Worm (Caenorhabditis elegans) whole organism, young adult: Measurements from ENCODE around the gene C17H12.3.

Source experiments
- B0035.1 ChIP-seq: sonication (generic microtip); optimal IDR thresholded peaks from 2 replicates; lab custom pipeline; 2016; ENCODE audit warnings: missing genetic modification characterization, mild to moderate bottlenecking, missing compliant biosample characterization, missing genotype, missing genetic modification reagents
- B0261.1 ChIP-seq: sonication (generic microtip); optimal IDR thresholded peaks from 2 replicates; lab custom pipeline; 2016; ENCODE audit warnings: mild to moderate bottlenecking, missing genetic modification characterization, moderate library complexity, missing compliant biosample characterization
- C17E4.6 ChIP-seq: fragments of 200-800 bp; sonication (Bioruptor generic); IDR thresholded peaks from 2 replicates; pipeline ENCODE4 v1.3.6; 2022; ENCODE audit warnings: missing genetic modification reagents, missing genetic modification characterization, missing compliant biosample characterization
- F22D6.2 ChIP-seq: sonication (generic microtip); optimal IDR thresholded peaks from 2 replicates; lab custom pipeline; 2016; ENCODE audit warnings: mild to moderate bottlenecking, missing genetic modification characterization, missing compliant biosample characterization
- F33H1.4 ChIP-seq: fragments of 200-800 bp; sonication (Bioruptor generic); IDR thresholded peaks from 2 replicates; pipeline ENCODE4 v1.3.6; 2022; ENCODE audit warnings: missing genetic modification reagents, missing genetic modification characterization, missing compliant biosample characterization
- F37B4.10 ChIP-seq: fragments of 200-800 bp; sonication (Bioruptor generic); IDR thresholded peaks from 2 replicates; pipeline ENCODE4 v1.3.6; 2022; ENCODE audit warnings: missing genetic modification characterization, missing compliant biosample characterization
- F49E8.2 ChIP-seq: sonication (generic microtip); optimal IDR thresholded peaks from 3 replicates; lab custom pipeline; 2017; ENCODE audit warnings: missing genetic modification characterization, mild to moderate bottlenecking, missing compliant biosample characterization, antibody characterized with exemption, moderate library complexity; ENCODE audit not compliant: insufficient read depth
- Y56A3A.18 ChIP-seq: fragments of 200-800 bp; sonication (Bioruptor generic); IDR thresholded peaks from 2 replicates; pipeline ENCODE4 v1.3.6; 2022; ENCODE audit warnings: missing genetic modification reagents, missing genetic modification characterization, missing compliant biosample characterization
- ama-1 ChIP-seq, 3 experiments: fragments of 150-350 bp in 1 of 3; sonication (generic microtip) in 2 of 3; optimal IDR thresholded peaks; 2 replicates each; lab custom pipeline; 2014 to 2018; ENCODE audit warnings: missing biosample characterization in 2 of 3, missing genetic modification characterization in 2 of 3, missing genetic modification reagents in 2 of 3
- atf-7 ChIP-seq: sonication (generic microtip); optimal IDR thresholded peaks from 2 replicates; lab custom pipeline; 2017; ENCODE audit warnings: mild to moderate bottlenecking, missing genetic modification characterization, missing compliant biosample characterization
- athp-1 ChIP-seq: sonication (generic microtip); optimal IDR thresholded peaks from 2 replicates; lab custom pipeline; 2017; ENCODE audit warnings: mild to moderate bottlenecking, missing genetic modification characterization, missing compliant biosample characterization
- attf-6 ChIP-seq: fragments of 200-800 bp; sonication (Bioruptor generic); IDR thresholded peaks from 2 replicates; pipeline ENCODE4 v1.3.6; 2022; ENCODE audit warnings: missing genetic modification reagents, missing genetic modification characterization, missing compliant biosample characterization
- bed-2 ChIP-seq: fragments of 200-800 bp; sonication (Bioruptor generic); IDR thresholded peaks from 2 replicates; pipeline ENCODE4 v1.3.6; 2022; ENCODE audit warnings: missing genetic modification reagents, missing genetic modification characterization, missing compliant biosample characterization
- cebp-2 ChIP-seq: fragments of 200-800 bp; sonication (Bioruptor generic); IDR thresholded peaks from 2 replicates; pipeline ENCODE4 v1.3.6; 2022; ENCODE audit warnings: missing genetic modification characterization, missing compliant biosample characterization
- ceh-79 ChIP-seq: sonication (generic microtip); optimal IDR thresholded peaks from 2 replicates; lab custom pipeline; 2017; ENCODE audit warnings: mild to moderate bottlenecking, missing genetic modification characterization, missing compliant biosample characterization
- ceh-91 ChIP-seq: fragments of 200-800 bp; sonication (Bioruptor generic); IDR thresholded peaks from 2 replicates; pipeline ENCODE4 v1.3.6; 2022; ENCODE audit warnings: missing genetic modification reagents, missing genetic modification characterization, missing compliant biosample characterization
- die-1 ChIP-seq: sonication (generic microtip); optimal IDR thresholded peaks from 2 replicates; lab custom pipeline; 2016; ENCODE audit warnings: missing genotype, mild to moderate bottlenecking, missing genetic modification characterization, missing compliant biosample characterization
- ets-4 ChIP-seq: fragments of 200-800 bp; sonication (Bioruptor generic); optimal IDR thresholded peaks from 2 replicates; lab custom pipeline; 2018; ENCODE audit warnings: mild to moderate bottlenecking, missing genetic modification characterization, missing compliant biosample characterization
- fkh-3 ChIP-seq: sonication (generic microtip); optimal IDR thresholded peaks from 2 replicates; lab custom pipeline; 2016; ENCODE audit warnings: mild to moderate bottlenecking, missing genetic modification characterization, missing compliant biosample characterization
- gei-17 ChIP-seq: fragments of 200-800 bp; sonication (Bioruptor generic); optimal IDR thresholded peaks from 2 replicates; lab custom pipeline; 2018; ENCODE audit warnings: mild to moderate bottlenecking, missing genetic modification characterization, missing compliant biosample characterization
- hlh-26 ChIP-seq: fragments of 200-800 bp; sonication (Bioruptor generic); conservative IDR thresholded peaks from 2 replicates; pipeline ENCODE4 v1.3.6; 2022; ENCODE audit warnings: missing genetic modification reagents, missing genetic modification characterization, missing compliant biosample characterization
- hmg-20 ChIP-seq: fragments of 200-800 bp; sonication (Bioruptor generic); IDR thresholded peaks from 2 replicates; pipeline ENCODE4 v1.3.6; 2022; ENCODE audit warnings: missing genetic modification reagents, missing genetic modification characterization, missing compliant biosample characterization
- lin-54 ChIP-seq: fragments of 200-800 bp; sonication (Bioruptor generic); optimal IDR thresholded peaks from 2 replicates; lab custom pipeline; 2018; ENCODE audit warnings: mild to moderate bottlenecking, missing genetic modification characterization, missing compliant biosample characterization
- madf-10 ChIP-seq: sonication (generic microtip); optimal IDR thresholded peaks from 2 replicates; lab custom pipeline; 2016; ENCODE audit warnings: mild to moderate bottlenecking, missing genetic modification characterization, missing compliant biosample characterization
- madf-3 ChIP-seq: fragments of 200-800 bp; sonication (Bioruptor generic); IDR thresholded peaks from 2 replicates; pipeline ENCODE4 v1.3.6; 2022; ENCODE audit warnings: missing genetic modification reagents, missing genetic modification characterization, missing compliant biosample characterization
- madf-8 ChIP-seq: fragments of 200-800 bp; sonication (Bioruptor generic); conservative IDR thresholded peaks from 2 replicates; pipeline ENCODE4 v1.3.6; 2022; ENCODE audit warnings: missing genetic modification reagents, missing genetic modification characterization, missing compliant biosample characterization
- nfya-1 ChIP-seq: sonication (generic microtip); optimal IDR thresholded peaks from 2 replicates; lab custom pipeline; 2017; ENCODE audit warnings: antibody characterized with exemption, missing compliant biosample characterization, missing genetic modification characterization, borderline replicate concordance; ENCODE audit not compliant: insufficient read depth
- nfya-2 ChIP-seq: fragments of 200-800 bp; sonication (Bioruptor generic); IDR thresholded peaks from 2 replicates; pipeline ENCODE4 v1.3.6; 2022; ENCODE audit warnings: missing genetic modification reagents, missing genetic modification characterization, missing compliant biosample characterization
- nfyb-1 ChIP-seq: fragments of 200-800 bp; sonication (Bioruptor generic); IDR thresholded peaks from 2 replicates; pipeline ENCODE4 v1.3.6; 2022; ENCODE audit warnings: missing genetic modification reagents, missing genetic modification characterization, missing compliant biosample characterization
- nhr-179 ChIP-seq: sonication (generic microtip); optimal IDR thresholded peaks from 2 replicates; lab custom pipeline; 2016; ENCODE audit warnings: mild to moderate bottlenecking, missing genetic modification characterization, missing compliant biosample characterization
- pha-4 ChIP-seq: fragments of 150-350 bp; sonication (generic microtip); optimal IDR thresholded peaks from 2 replicates; lab custom pipeline; 2014; ENCODE audit warnings: missing biosample characterization, missing genetic modification reagents, missing genetic modification characterization
- rcor-1 ChIP-seq: fragments of 200-800 bp; sonication (Bioruptor generic); IDR thresholded peaks from 2 replicates; pipeline ENCODE4 v1.3.6; 2022; ENCODE audit warnings: missing genetic modification reagents, missing genetic modification characterization, missing compliant biosample characterization
- repo-1 ChIP-seq: sonication (generic microtip); optimal IDR thresholded peaks from 2 replicates; lab custom pipeline; 2017; ENCODE audit warnings: mild to moderate bottlenecking, missing genetic modification characterization, missing compliant biosample characterization
- rpc-1 ChIP-seq, 2 experiments: fragments of 150-350 bp in 1 of 2; sonication (generic microtip) in 1 of 2; optimal IDR thresholded peaks; 2 replicates each; lab custom pipeline; 2014 to 2018; ENCODE audit warnings: missing biosample characterization in 1 of 2, missing genetic modification characterization in 1 of 2, missing genetic modification reagents in 1 of 2, missing genotype in 1 of 2
- sdz-38 ChIP-seq: sonication (generic microtip); optimal IDR thresholded peaks from 2 replicates; lab custom pipeline; 2016; ENCODE audit warnings: missing genotype, missing genetic modification characterization, missing compliant biosample characterization
- sea-2 ChIP-seq: fragments of 200-800 bp; sonication (Bioruptor generic); IDR thresholded peaks from 2 replicates; pipeline ENCODE4 v1.3.6; 2022; ENCODE audit warnings: missing genetic modification characterization, missing compliant biosample characterization
- snpc-4 ChIP-seq, 5 experiments: fragments of 150-350 bp in 1 of 5; sonication (generic microtip) in 4 of 5; optimal IDR thresholded peaks; 2 replicates each; lab custom pipeline; 2014 to 2018; ENCODE audit warnings: missing genetic modification characterization in 5 of 5, missing biosample characterization in 3 of 5, antibody characterized with exemption in 2 of 5, mild to moderate bottlenecking in 2 of 5, missing compliant biosample characterization in 2 of 5, missing genotype in 2 of 5, moderate library complexity in 2 of 5, missing genetic modification reagents in 1 of 5
- tbp1 ChIP-seq: fragments of 200-800 bp; sonication (Bioruptor generic); optimal IDR thresholded peaks from 2 replicates; lab custom pipeline; 2018; ENCODE audit warnings: mild to moderate bottlenecking, missing genetic modification characterization, missing compliant biosample characterization
- zfh-2 ChIP-seq: fragments of 200-800 bp; sonication (Bioruptor generic); conservative IDR thresholded peaks from 2 replicates; pipeline ENCODE4 v1.3.6; 2022; ENCODE audit warnings: missing genetic modification reagents, missing genetic modification characterization, missing compliant biosample characterization
- ztf-22 ChIP-seq: fragments of 200-800 bp; sonication (Bioruptor generic); optimal IDR thresholded peaks from 2 replicates; lab custom pipeline; 2018; ENCODE audit warnings: mild to moderate bottlenecking, missing genetic modification characterization, moderate library complexity, missing compliant biosample characterization
- ztf-26 ChIP-seq: sonication (generic microtip); optimal IDR thresholded peaks from 2 replicates; lab custom pipeline; 2017; ENCODE audit warnings: missing genetic modification characterization, missing compliant biosample characterization
- ztf-3 ChIP-seq: fragments of 200-800 bp; sonication (Bioruptor generic); optimal IDR thresholded peaks from 2 replicates; lab custom pipeline; 2018; ENCODE audit warnings: mild to moderate bottlenecking, missing genetic modification characterization, missing compliant biosample characterization
- ztf-6 ChIP-seq: fragments of 200-800 bp; sonication (Bioruptor generic); IDR thresholded peaks from 2 replicates; pipeline ENCODE4 v1.3.6; 2022; ENCODE audit warnings: missing genetic modification reagents, missing genetic modification characterization, missing compliant biosample characterization

C17H12.3 gene

ce11 chrIV:6842470-6843008 lies 47.1 kb upstream of the C17H12.3 start, which contains the start of gene lip-1 (continued):
- TF ChIP-seq rcor-1 (GFP tag; lab: Robert Waterston, UW) (no peak), cebp-2 (GFP tag; lab: Robert Waterston, UW) (no peak)
- TF ChIP-seq, all 124 proteins: peak for 20

- TF ChIP-seq attf-6 (no peak), hlh-26 (GFP tag; lab: Robert Waterston, UW) (no peak), zfh-2 (GFP tag; lab: Robert Waterston, UW) (no peak), gei-17 (GFP tag; lab: Kevin White, UChicago) (no peak), fkh-3 (tag; lab: Kevin White, UChicago) (no peak), die-1 (no peak), tbp1 (no peak), B0035.1 (tag; lab: Kevin White, UChicago) (no peak)
Observed at ce11 chrIV:6841562-6842282, 46.3 kb upstream of the C17H12.3 start.

- TF ChIP-seq nfya-1, result no peak
- TF ChIP-seq lin-54 (GFP tag; lab: Kevin White, UChicago), result peak; percentile 40
- TF ChIP-seq bed-2 (GFP tag; lab: Robert Waterston, UW), result no peak
- TF ChIP-seq ztf-3 (GFP tag; lab: Kevin White, UChicago), result no peak
- TF ChIP-seq hmg-20, result no peak
- TF ChIP-seq sea-2 (GFP tag; lab: Robert Waterston, UW), result no peak
- no peak; the same call in 1 of the 2 replicates for TF ChIP-seq nfyb-1
- TF ChIP-seq B0035.1 (tag; lab: Kevin White, UChicago), result no peak
- no peak for TF ChIP-seq Y56A3A.18 (GFP tag; lab: Robert Waterston, UW)
- no peak for TF ChIP-seq F33H1.4
- TF ChIP-seq F37B4.10 (GFP tag; lab: Robert Waterston, UW), result no peak
- TF ChIP-seq madf-8 (GFP tag; lab: Robert Waterston, UW), result no peak
- no peak for TF ChIP-seq repo-1 (tag; lab: Kevin White, UChicago)
- TF ChIP-seq ets-4 (GFP tag; lab: Kevin White, UChicago), result no peak
- TF ChIP-seq ztf-6 (GFP tag; lab: Robert Waterston, UW), result no peak
- TF ChIP-seq ceh-79, result no peak
- no peak for TF ChIP-seq nhr-179 (tag; lab: Kevin White, UChicago)
- TF ChIP-seq sdz-38 (tag; lab: Kevin White, UChicago), result no peak
- no peak for TF ChIP-seq nfya-2 (GFP tag; lab: Robert Waterston, UW)
- TF ChIP-seq C17E4.6 (GFP tag; lab: Robert Waterston, UW), result no peak
- TF ChIP-seq rpc-1 (optimal IDR thresholded peaks at IDR 0.05; lab: Kevin White, UChicago), result no peak
- TF ChIP-seq rpc-1 (tag; optimal IDR thresholded peaks at IDR 0.05; lab: Kevin White, UChicago), result no peak
- TF ChIP-seq atf-7, result peak; percentile 76
- TF ChIP-seq madf-10 (tag; lab: Kevin White, UChicago), result peak; percentile 48
- no peak for TF ChIP-seq ceh-91
- peak; percentile 11 for TF ChIP-seq ztf-26
- TF ChIP-seq F22D6.2 (tag; lab: Kevin White, UChicago), result peak; percentile 26
- TF ChIP-seq athp-1 (tag; lab: Kevin White, UChicago), result no peak
- no peak for TF ChIP-seq F49E8.2 (tag; lab: Kevin White, UChicago)
- TF ChIP-seq ztf-22, result no peak
- TF ChIP-seq pha-4 (tag; lab: Kevin White, UChicago), result peak; percentile 58
- TF ChIP-seq fkh-3 (tag; lab: Kevin White, UChicago), result no peak
- no peak for TF ChIP-seq madf-3 (GFP tag; lab: Robert Waterston, UW)
- TF ChIP-seq B0261.1 (tag; lab: Kevin White, UChicago), result no peak
- no peak for TF ChIP-seq ama-1 (optimal IDR thresholded peaks at IDR 0.05; lab: Kevin White, UChicago)
- no peak for TF ChIP-seq ama-1 (GFP tag; optimal IDR thresholded peaks at IDR 0.05; lab: Kevin White, UChicago)
- TF ChIP-seq snpc-4 (GFP tag; optimal IDR thresholded peaks at IDR 0.05; lab: Kevin White, UChicago), result no peak
- peak in 2 of 4 experiments; percentile 31 to 47 for TF ChIP-seq snpc-4 (tag; optimal IDR thresholded peaks at IDR 0.05; lab: Kevin White, UChicago)
Observed at ce11 chrIV:6839091-6839522, 43.7 kb upstream of the C17H12.3 start.
